Fruit fly (Drosophila melanogaster): ENCODE results near the gene CG1523.
A peak's percentile ranks its signal among the peaks of the same experiment; 100 is the strongest.

Gene CG1523

dm6 chr3R:28859058-28859526 is 39.6 kb upstream of the CG1523 start, which contains the start of gene Inx3 (continued):
- peak; percentile 47 for TF ChIP-seq grn (GFP tag; optimal IDR thresholded peaks at IDR 0.05)
- TF ChIP-seq CG17829 (tag; optimal IDR thresholded peaks at IDR 0.05), result peak; percentile 35
- TF ChIP-seq CG2116 (GFP tag; optimal IDR thresholded peaks at IDR 0.05), result no peak
- TF ChIP-seq D (optimal IDR thresholded peaks at IDR 0.05), result peak; percentile 35
- TF ChIP-seq D (GFP tag; optimal IDR thresholded peaks at IDR 0.05), result no peak
- TF ChIP-seq ham (GFP tag; IDR thresholded peaks at IDR 0.05), result no peak
- peak; percentile 8 for TF ChIP-seq CG1233 (GFP tag; optimal IDR thresholded peaks at IDR 0.05)
- TF ChIP-seq Opbp (GFP tag; IDR thresholded peaks at IDR 0.05; ENCODE audit: partially characterized antibody), result peak; percentile 44; the same call in 1 of the 3 replicates
- TF ChIP-seq ttk (GFP tag; IDR thresholded peaks at IDR 0.05), result no peak
- peak; percentile 8 for TF ChIP-seq abd-A (tag; optimal IDR thresholded peaks at IDR 0.05)
- TF ChIP-seq CG9727 (GFP tag; optimal IDR thresholded peaks at IDR 0.05), result no peak
- peak; percentile 82 for TF ChIP-seq Med (GFP tag)
- TF ChIP-seq CG8388 (GFP tag; optimal IDR thresholded peaks at IDR 0.05), result no peak
- peak; percentile 10 for TF ChIP-seq nerfin-1 (tag; optimal IDR thresholded peaks at IDR 0.05)
- TF ChIP-seq gfzf (GFP tag; optimal IDR thresholded peaks at IDR 0.05), result no peak
- no peak for TF ChIP-seq zen (tag; optimal IDR thresholded peaks at IDR 0.05)
- TF ChIP-seq CG1024 (GFP tag; IDR thresholded peaks at IDR 0.05), result 0 out of 2 replicates have a peak, but pooled peaks have one; percentile 28
- no peak for TF ChIP-seq Fer1 (GFP tag; optimal IDR thresholded peaks at IDR 0.05)
- peak; percentile 56; the same call in 1 of the 3 replicates for TF ChIP-seq zfh1 (GFP tag; IDR thresholded peaks at IDR 0.05)
- TF ChIP-seq ato (GFP tag; IDR thresholded peaks at IDR 0.05; ENCODE audit: partially characterized antibody), result no peak
- no peak for TF ChIP-seq psq (GFP tag; optimal IDR thresholded peaks at IDR 0.05)
- TF ChIP-seq CG5953 (GFP tag; IDR thresholded peaks at IDR 0.05), result no peak
- TF ChIP-seq CG10543 (GFP tag; optimal IDR thresholded peaks at IDR 0.05), result peak; percentile 38
- 0 out of 2 replicates have a peak, but pooled peaks have one; percentile 5 for TF ChIP-seq CG10321 (GFP tag; IDR thresholded peaks at IDR 0.05)
- 0 out of 3 replicates have a peak, but pooled peaks have one; percentile 28 for TF ChIP-seq gce (GFP tag; IDR thresholded peaks at IDR 0.05)
- 0 out of 3 replicates have a peak, but pooled peaks have one; percentile 42 for TF ChIP-seq sr (GFP tag; IDR thresholded peaks at IDR 0.05)
- TF ChIP-seq nom (GFP tag; optimal IDR thresholded peaks at IDR 0.05), result no peak
- peak; percentile 75 for TF ChIP-seq Deaf1 (tag; optimal IDR thresholded peaks at IDR 0.05)
- TF ChIP-seq chm (GFP tag; IDR thresholded peaks at IDR 0.05), result peak; percentile 75; the same call in 1 of the 2 replicates
- peak; percentile 37 for TF ChIP-seq CG8924 (tag; optimal IDR thresholded peaks at IDR 0.05)
- TF ChIP-seq unc-4 (GFP tag; IDR thresholded peaks at IDR 0.05; ENCODE audit: partially characterized antibody), result 0 out of 2 replicates have a peak, but pooled peaks have one; percentile 14
- no peak for TF ChIP-seq sug (tag; optimal IDR thresholded peaks at IDR 0.05)
- TF ChIP-seq CG14860 (GFP tag; IDR thresholded peaks at IDR 0.05; ENCODE audit: partially characterized antibody), result no peak
- peak; percentile 30; the same call in 1 of the 3 replicates for TF ChIP-seq CG16813 (GFP tag; IDR thresholded peaks at IDR 0.05; ENCODE audit: partially characterized antibody)
- peak; percentile 70; the same call in 2 of the 3 replicates for TF ChIP-seq zen2 (GFP tag; IDR thresholded peaks at IDR 0.05; ENCODE audit: partially characterized antibody)
- TF ChIP-seq Trl (optimal IDR thresholded peaks at IDR 0.05), result peak; percentile 71 to 91
- no peak for TF ChIP-seq Trl (GFP tag; optimal IDR thresholded peaks at IDR 0.05)
- TF ChIP-seq CG11247 (GFP tag; IDR thresholded peaks at IDR 0.05), result no peak
- TF ChIP-seq Doc3 (GFP tag; IDR thresholded peaks at IDR 0.05; ENCODE audit: partially characterized antibody), result 0 out of 3 replicates have a peak, but pooled peaks have one; percentile 20
- TF ChIP-seq CG4730 (GFP tag; IDR thresholded peaks at IDR 0.05), result no peak
- TF ChIP-seq sna (GFP tag; IDR thresholded peaks at IDR 0.05; ENCODE audit: partially characterized antibody), result 0 out of 2 replicates have a peak, but pooled peaks have one; percentile 30
- TF ChIP-seq exex (tag; optimal IDR thresholded peaks at IDR 0.05), result no peak
- TF ChIP-seq CG7372 (GFP tag; IDR thresholded peaks at IDR 0.05), result no peak
- no peak for TF ChIP-seq da (GFP tag; optimal IDR thresholded peaks at IDR 0.05)
- TF ChIP-seq trem (tag; optimal IDR thresholded peaks at IDR 0.05), result no peak
- peak; percentile 7 for TF ChIP-seq CG2678 (tag; optimal IDR thresholded peaks at IDR 0.05)
